Fruit fly (Drosophila melanogaster) ovary, adult (tissue): Measurements from ENCODE around the gene Asciz.

Source experiments
- CG17801 ChIP-seq: fragments of 200-800 bp; optimal IDR thresholded peaks from 2 replicates; lab custom pipeline; 2019; ENCODE audit warnings: missing biosample characterization, mild to moderate bottlenecking, missing genetic modification characterization, moderate library complexity; ENCODE audit not compliant: partially characterized antibody

Asciz gene

dm6 chr3L:3184104-3184503 is 18.1 kb upstream of the Asciz start, which contains the start of gene CG42494:
Gene CG42494, plus strand, starts transcription at chr3L:3184404.
- no peak for TF ChIP-seq CG17801 (GFP tag; lab: Kevin White, UChicago)

dm6 chr3L:3179474-3179873 is 13.4 kb upstream of the Asciz start:
- TF ChIP-seq CG17801 (GFP tag; lab: Kevin White, UChicago): peak; percentile 92

dm6 chr3L:3178530-3179096 is 12.6 kb upstream of the Asciz start, which contains the start of the genes MnM and Girdin:
Gene MnM, minus strand, starts transcription at chr3L:3178580.
Gene Girdin, plus strand, starts transcription at chr3L:3178930.
- no peak for TF ChIP-seq CG17801 (GFP tag; lab: Kevin White, UChicago)

dm6 chr3L:3177872-3178271 is 11.8 kb upstream of the Asciz start:
- TF ChIP-seq CG17801 (GFP tag; lab: Kevin White, UChicago): no peak

dm6 chr3L:3172445-3172844 is 6.4 kb upstream of the Asciz start, which contains the start of gene CG14963:
Gene CG14963, minus strand, starts transcription at chr3L:3172545.
- TF ChIP-seq CG17801 (GFP tag; lab: Kevin White, UChicago): no peak

- no peak for TF ChIP-seq CG17801 (GFP tag; lab: Kevin White, UChicago)
Observed at dm6 chr3L:3169107-3169506, 3.1 kb upstream of the Asciz start, which contains the start of the genes CG32278 and CG32281. Gene CG32278, plus strand, starts transcription at chr3L:3169286. Gene CG32281, plus strand, starts transcription at chr3L:3169375.

dm6 chr3L:3165399-3165798 is 651 bp downstream of the Asciz start:
- TF ChIP-seq CG17801 (GFP tag; lab: Kevin White, UChicago): no peak

- TF ChIP-seq CG17801 (GFP tag; lab: Kevin White, UChicago): peak; percentile 30
Observed at dm6 chr3L:3164951-3165350, 1.1 kb downstream of the Asciz start, which contains the start of gene CG32280. Gene CG32280, plus strand, starts transcription at chr3L:3165181.

dm6 chr3L:3162584-3162983 is 3.5 kb downstream of the Asciz start:
- no peak for TF ChIP-seq CG17801 (GFP tag; lab: Kevin White, UChicago)

dm6 chr3L:3161968-3162367 is 4.1 kb downstream of the Asciz start, which contains the start of gene rasp:
Gene rasp, plus strand, starts transcription at chr3L:3162180.
- TF ChIP-seq CG17801 (GFP tag; lab: Kevin White, UChicago): no peak

- TF ChIP-seq CG17801 (GFP tag; lab: Kevin White, UChicago): no peak
Observed at dm6 chr3L:3159309-3160194, 6.5 kb downstream of the Asciz start, which contains the start of the genes ND-30 and CG15812. Gene ND-30, minus strand, starts transcription at chr3L:3159578. Gene CG15812, plus strand, starts transcription at chr3L:3159991.

- no peak for TF ChIP-seq CG17801 (GFP tag; lab: Kevin White, UChicago)
Observed at dm6 chr3L:3157651-3158050, 8.4 kb downstream of the Asciz start.

- no peak for TF ChIP-seq CG17801 (GFP tag; lab: Kevin White, UChicago)
Observed at dm6 chr3L:3150376-3150775, 15.7 kb downstream of the Asciz start.

dm6 chr3L:3149060-3149872 is 16.8 kb downstream of the Asciz start:
- TF ChIP-seq CG17801 (GFP tag; lab: Kevin White, UChicago): no peak
